Worm (Caenorhabditis elegans) whole organism, L4 larva: Measurements from ENCODE around the gene K10C9.4.

ENCODE experiments used
- R02D3.7 ChIP-seq: fragments of 150-350 bp; sonication (generic microtip); optimal IDR thresholded peaks from 3 replicates; lab custom pipeline; 2014; ENCODE audit warnings: missing biosample characterization, missing genetic modification characterization
- aly-2 ChIP-seq: sonication (generic microtip); optimal IDR thresholded peaks from 2 replicates; lab custom pipeline; 2018; ENCODE audit warnings: missing biosample characterization, missing genetic modification characterization
- ama-1 ChIP-seq: fragments of 150-350 bp; optimal IDR thresholded peaks from 2 replicates; lab custom pipeline; 2014; ENCODE audit warnings: inconsistent platforms, mixed read lengths
- dpl-1 ChIP-seq: fragments of 150-350 bp; optimal IDR thresholded peaks from 2 replicates; lab custom pipeline; 2014; ENCODE audit warnings: missing biosample characterization, missing genetic modification reagents, missing genetic modification characterization
- egl-27 ChIP-seq: sonication (generic microtip); optimal IDR thresholded peaks from 3 replicates; lab custom pipeline; 2017; ENCODE audit warnings: missing biosample characterization, missing genetic modification reagents, missing genetic modification characterization
- lin-13 ChIP-seq: fragments of 150-350 bp; optimal IDR thresholded peaks from 2 replicates; lab custom pipeline; 2014; ENCODE audit warnings: missing biosample characterization, missing genetic modification reagents, missing genetic modification characterization
- nhr-25 ChIP-seq: sonication (generic microtip); optimal IDR thresholded peaks from 2 replicates; lab custom pipeline; 2017; ENCODE audit warnings: missing genetic modification characterization, mild to moderate bottlenecking, missing compliant biosample characterization, antibody characterized with exemption, moderate library complexity, borderline replicate concordance; ENCODE audit not compliant: insufficient read depth
- saeg-2 ChIP-seq: fragments of 200-800 bp; sonication (Bioruptor generic); IDR thresholded peaks from 2 replicates; pipeline ENCODE4 v1.3.6; 2022; ENCODE audit warnings: missing genetic modification reagents, missing genetic modification characterization, missing compliant biosample characterization
- skn-1 ChIP-seq: fragments of 150-350 bp; optimal IDR thresholded peaks from 2 replicates; lab custom pipeline; 2014; ENCODE audit warnings: missing biosample characterization, missing genetic modification characterization

- TF ChIP-seq lin-13 (GFP tag; lab: Kevin White, UChicago) = no peak
- no peak for TF ChIP-seq saeg-2
- no peak for TF ChIP-seq skn-1 (tag; lab: Kevin White, UChicago)
- TF ChIP-seq dpl-1 (GFP tag; lab: Kevin White, UChicago) = no peak
- TF ChIP-seq R02D3.7 (tag; lab: Kevin White, UChicago) = no peak
- TF ChIP-seq ama-1 = no peak
- no peak for TF ChIP-seq egl-27 (tag; lab: Kevin White, UChicago)
- no peak for TF ChIP-seq nhr-25 (tag; lab: Kevin White, UChicago)
- TF ChIP-seq aly-2 (tag; lab: Kevin White, UChicago) = no peak
These were observed 1.2 kb downstream of the K10C9.4 start for ce11 chrV:1051651-1052050.
